Fruit fly (Drosophila melanogaster) whole organism, prepupa: ENCODE measurements around the gene gzl.

ENCODE experiments used
- CG11294 ChIP-seq: fragments of 200-800 bp; sonication (Bioruptor generic); IDR thresholded peaks from 2 replicates; pipeline ENCODE4 v1.3.6; 2022; ENCODE audit warnings: missing biosample characterization, missing genetic modification characterization
- CG34406 ChIP-seq: fragments of 200-800 bp; sonication (Bioruptor generic); optimal IDR thresholded peaks from 3 replicates; lab custom pipeline; 2016; ENCODE audit warnings: missing biosample characterization, missing genetic modification characterization
- CG8632 ChIP-seq: fragments of 200-800 bp; sonication (Bioruptor generic); optimal IDR thresholded peaks from 3 replicates; lab custom pipeline; 2016; ENCODE audit warnings: missing biosample characterization, missing genetic modification characterization
- dac ChIP-seq: fragments of 200-800 bp; sonication (Bioruptor generic); optimal IDR thresholded peaks from 2 replicates; lab custom pipeline; 2017; ENCODE audit warnings: missing biosample characterization, mild to moderate bottlenecking, missing genetic modification characterization

- TF ChIP-seq CG8632 (GFP tag; lab: Kevin White, UChicago), result no peak
- TF ChIP-seq dac (GFP tag; lab: Kevin White, UChicago), result no peak
- no peak for TF ChIP-seq CG34406
- no peak for TF ChIP-seq CG11294 (GFP tag; lab: Robert Waterston, UW)
Measured at dm6 chr3R:6432321-6432720, 49.6 kb downstream of the gzl start.
